Worm (Caenorhabditis elegans): ENCODE measurements around the gene mtss-1.

DNA sequence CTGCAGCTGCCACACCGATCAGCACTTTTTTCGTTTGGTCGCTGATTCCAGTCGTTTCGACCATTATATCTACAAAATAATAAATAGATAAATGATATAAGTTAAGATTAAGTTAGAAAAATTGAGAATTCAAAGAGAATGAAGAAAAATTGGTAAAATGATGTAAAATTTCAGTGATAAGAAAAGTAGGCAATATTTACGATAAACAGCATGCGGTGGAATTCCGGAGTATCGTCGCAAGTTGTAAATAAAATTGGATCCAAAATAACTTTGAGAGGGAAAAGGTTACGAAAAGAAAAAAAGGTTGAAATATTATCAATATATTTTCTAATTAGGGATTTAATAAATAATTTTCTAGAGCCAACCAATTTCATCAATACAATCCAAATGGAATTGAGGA lies 13.4 kb upstream of the mtss-1 start, which contains the start of gene tomm-70:
- TF ChIP-seq efl-1 (GFP tag; optimal IDR thresholded peaks at IDR 0.05) (no peak), mel-28 (tag; optimal IDR thresholded peaks at IDR 0.05; ENCODE audit: borderline replicate concordance) (no peak), B0336.3 (GFP tag; IDR thresholded peaks at IDR 0.05) (no peak), tbp1 (GFP tag; optimal IDR thresholded peaks at IDR 0.05) (no peak), lin-40 (tag; optimal IDR thresholded peaks at IDR 0.05) (no peak), ets-4 (GFP tag; optimal IDR thresholded peaks at IDR 0.05) (no peak), lin-35 (GFP tag; optimal IDR thresholded peaks at IDR 0.05) (no peak), snpc-4 (GFP tag; optimal IDR thresholded peaks at IDR 0.05) (no peak), snpc-4 (tag; optimal IDR thresholded peaks at IDR 0.05) (no peak), athp-1 (tag; optimal IDR thresholded peaks at IDR 0.05) (no peak), unc-62 (GFP tag; optimal IDR thresholded peaks at IDR 0.05) (no peak)
